Worm (Caenorhabditis elegans) whole organism, mixed stage, embryonic: ENCODE results near the gene F55C9.5.

Experiments used
- ces-1 ChIP-seq: fragments of 150-350 bp; optimal IDR thresholded peaks from 2 replicates; lab custom pipeline; 2014; ENCODE audit warnings: missing biosample characterization, missing genetic modification reagents, missing genetic modification characterization
- elt-1 ChIP-seq: sonication (generic microtip); optimal IDR thresholded peaks from 2 replicates; lab custom pipeline; 2017; ENCODE audit warnings: missing genetic modification characterization, mild to moderate bottlenecking, missing compliant biosample characterization, antibody characterized with exemption, moderate library complexity, borderline replicate concordance; ENCODE audit not compliant: insufficient read depth
- lsy-2 ChIP-seq: fragments of 150-350 bp; optimal IDR thresholded peaks from 2 replicates; lab custom pipeline; 2014; ENCODE audit warnings: missing biosample characterization, missing genetic modification characterization
- nhr-28 ChIP-seq: fragments of 150-350 bp; optimal IDR thresholded peaks from 2 replicates; lab custom pipeline; 2014; ENCODE audit warnings: missing biosample characterization, missing genetic modification characterization
- nhr-76 ChIP-seq: sonication (generic microtip); optimal IDR thresholded peaks from 2 replicates; lab custom pipeline; 2017; ENCODE audit warnings: missing biosample characterization, missing genetic modification characterization
- pha-4 ChIP-seq: fragments of 150-350 bp; optimal IDR thresholded peaks from 2 replicates; lab custom pipeline; 2018; ENCODE audit warnings: missing biosample characterization, missing genetic modification reagents, missing genetic modification characterization
- snpc-4 ChIP-seq: fragments of 150-350 bp; optimal IDR thresholded peaks from 2 replicates; lab custom pipeline; 2014; ENCODE audit warnings: missing biosample characterization, missing genetic modification characterization
- unc-39 ChIP-seq: fragments of 150-350 bp; optimal IDR thresholded peaks from 2 replicates; lab custom pipeline; 2014; ENCODE audit warnings: missing biosample characterization, missing genetic modification characterization
- unc-62 ChIP-seq: fragments of 150-350 bp; optimal IDR thresholded peaks from 2 replicates; lab custom pipeline; 2014; ENCODE audit warnings: missing biosample characterization, missing genetic modification reagents, missing genetic modification characterization

- TF ChIP-seq pha-4 (tag; lab: Kevin White, UChicago) (no peak), lsy-2 (tag; lab: Kevin White, UChicago) (no peak), nhr-76 (tag; lab: Kevin White, UChicago) (no peak), nhr-28 (tag; lab: Kevin White, UChicago) (no peak), unc-62 (GFP tag; lab: Kevin White, UChicago) (no peak), unc-39 (no peak), elt-1 (tag; lab: Kevin White, UChicago) (no peak), snpc-4 (tag; lab: Kevin White, UChicago) (no peak), ces-1 (GFP tag; lab: Kevin White, UChicago) (no peak)
Measured at ce11 chrV:19278488-19278887, 14.4 kb downstream of the F55C9.5 start.
